Worm (Caenorhabditis elegans): ENCODE results near the gene zipt-16.

DNA sequence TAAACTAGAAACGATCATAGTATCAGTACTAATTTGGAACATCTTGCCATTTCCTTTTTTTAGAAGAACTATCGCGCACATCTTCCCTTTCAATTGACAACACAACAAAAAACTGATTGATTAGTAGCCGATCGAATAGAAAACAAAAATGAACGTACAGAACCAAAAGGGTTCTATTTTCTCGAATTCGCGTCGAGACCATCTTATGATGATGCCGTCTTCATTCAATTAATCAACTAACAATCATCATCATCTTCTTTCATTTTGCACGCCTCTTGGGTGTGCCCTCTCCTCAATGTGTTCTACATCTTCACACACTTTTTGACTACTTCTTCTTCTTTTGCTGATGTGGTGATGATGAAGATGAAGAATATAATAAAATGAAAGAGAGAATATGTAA is 37.0 kb downstream of the zipt-16 start:
- TF ChIP-seq scrt-1 (GFP tag; IDR thresholded peaks at IDR 0.05): no peak
- TF ChIP-seq pes-1 (GFP tag; IDR thresholded peaks at IDR 0.05): no peak
- no peak for TF ChIP-seq ceh-36 (tag; optimal IDR thresholded peaks at IDR 0.05)
- no peak for TF ChIP-seq hmbx-1 (tag; optimal IDR thresholded peaks at IDR 0.05)
- no peak for TF ChIP-seq ama-1 (optimal IDR thresholded peaks at IDR 0.05)
- TF ChIP-seq tbx-37 (GFP tag; conservative IDR thresholded peaks at IDR 0.05): no peak
- no peak for TF ChIP-seq tra-4 (tag; optimal IDR thresholded peaks at IDR 0.05)
- TF ChIP-seq ets-7 (tag; optimal IDR thresholded peaks at IDR 0.05): no peak
- no peak for TF ChIP-seq hmg-4 (GFP tag; optimal IDR thresholded peaks at IDR 0.05)
- no peak for TF ChIP-seq hnd-1 (tag; optimal IDR thresholded peaks at IDR 0.05)
- TF ChIP-seq ceh-13 (GFP tag; optimal IDR thresholded peaks at IDR 0.05): no peak
- TF ChIP-seq flt-1 (GFP tag; IDR thresholded peaks at IDR 0.05): no peak
- no peak for TF ChIP-seq tbx-11 (GFP tag; IDR thresholded peaks at IDR 0.05)
- no peak for TF ChIP-seq sea-1 (GFP tag; conservative IDR thresholded peaks at IDR 0.05)
